Worm (Caenorhabditis elegans): Measurements from ENCODE around the gene fbxa-85.

Gene fbxa-85

ce11 chrV:17301375-17301774, 42.4 kb downstream of the fbxa-85 start, which contains the start of gene K10G4.5:
TSS of gene K10G4.5 (minus strand) at chrV:17301475.
- no peak for TF ChIP-seq unc-130 (GFP tag; optimal IDR thresholded peaks at IDR 0.05)
- TF ChIP-seq aly-2 (tag; optimal IDR thresholded peaks at IDR 0.05) = no peak
- TF ChIP-seq ZK546.5 (tag; optimal IDR thresholded peaks at IDR 0.05) = no peak
- TF ChIP-seq zip-2 (tag; optimal IDR thresholded peaks at IDR 0.05) = no peak
- no peak for TF ChIP-seq nhr-237 (tag; optimal IDR thresholded peaks at IDR 0.05)
- TF ChIP-seq ceh-20 (GFP tag; IDR thresholded peaks at IDR 0.05) = no peak
- TF ChIP-seq fkh-10 (GFP tag; optimal IDR thresholded peaks at IDR 0.05) = no peak
- no peak for TF ChIP-seq ztf-7 (tag; optimal IDR thresholded peaks at IDR 0.05)
- TF ChIP-seq ctbp-1 (GFP tag; IDR thresholded peaks at IDR 0.05) = no peak

- no peak for TF ChIP-seq lir-3 (tag; optimal IDR thresholded peaks at IDR 0.05)
- no peak for TF ChIP-seq dmd-8 (GFP tag; IDR thresholded peaks at IDR 0.05)
- TF ChIP-seq ama-1 (optimal IDR thresholded peaks at IDR 0.05) = no peak
- no peak for TF ChIP-seq rbr-2 (tag; optimal IDR thresholded peaks at IDR 0.05)
- no peak for TF ChIP-seq hif-1 (tag; optimal IDR thresholded peaks at IDR 0.05)
- TF ChIP-seq lin-38 (GFP tag; IDR thresholded peaks at IDR 0.05) = no peak
- no peak for TF ChIP-seq gei-8 (GFP tag; optimal IDR thresholded peaks at IDR 0.05)
- no peak for TF ChIP-seq daf-19 (GFP tag; conservative IDR thresholded peaks at IDR 0.05)
- TF ChIP-seq jun-1 (tag; optimal IDR thresholded peaks at IDR 0.05) = no peak
Measured at ce11 chrV:17302754-17303153, 43.8 kb downstream of the fbxa-85 start, which contains the start of gene sri-70. TSS of gene sri-70 (plus strand) at chrV:17303054.

- TF ChIP-seq pqm-1 (tag; optimal IDR thresholded peaks at IDR 0.05) = no peak
- TF ChIP-seq Y75B8A.6 (GFP tag; IDR thresholded peaks at IDR 0.05) = no peak
- TF ChIP-seq Y5F2A.4 (GFP tag; optimal IDR thresholded peaks at IDR 0.05) = no peak
- no peak for TF ChIP-seq dmd-6 (GFP tag; IDR thresholded peaks at IDR 0.05)
- TF ChIP-seq unc-62 (GFP tag; optimal IDR thresholded peaks at IDR 0.05 in 1 of 2) = peak in 1 of 2 experiments; percentile 90
- no peak for TF ChIP-seq unc-62 (tag; optimal IDR thresholded peaks at IDR 0.05)
- TF ChIP-seq hmg-1.1 (GFP tag; IDR thresholded peaks at IDR 0.05) = no peak
Measured at ce11 chrV:17303392-17303791, 44.4 kb downstream of the fbxa-85 start.

- TF ChIP-seq snpc-4 (tag; optimal IDR thresholded peaks at IDR 0.05) (no peak), dpl-1 (GFP tag; optimal IDR thresholded peaks at IDR 0.05) (peak; percentile 8)
Measured at ce11 chrV:17307926-17308325, 49.0 kb downstream of the fbxa-85 start.
